Worm (Caenorhabditis elegans) whole organism, L1 larva: ENCODE measurements around the gene blos-7.

Experiments
- elt-2 ChIP-seq: sonication (generic microtip); optimal IDR thresholded peaks from 2 replicates; lab custom pipeline; 2016; ENCODE audit warnings: missing genetic modification characterization, mild to moderate bottlenecking, inconsistent platforms, missing compliant biosample characterization, missing genetic modification reagents
- nhr-12 ChIP-seq: sonication (generic microtip); optimal IDR thresholded peaks from 2 replicates; lab custom pipeline; 2017; ENCODE audit warnings: missing biosample characterization, missing genetic modification characterization
- nhr-28 ChIP-seq: fragments of 150-350 bp; optimal IDR thresholded peaks from 2 replicates; lab custom pipeline; 2014; ENCODE audit warnings: missing biosample characterization, missing genetic modification characterization
- nhr-47 ChIP-seq: sonication (generic microtip); optimal IDR thresholded peaks from 2 replicates; lab custom pipeline; 2016; ENCODE audit warnings: mild to moderate bottlenecking, missing genetic modification characterization, moderate library complexity, missing compliant biosample characterization

DNA sequence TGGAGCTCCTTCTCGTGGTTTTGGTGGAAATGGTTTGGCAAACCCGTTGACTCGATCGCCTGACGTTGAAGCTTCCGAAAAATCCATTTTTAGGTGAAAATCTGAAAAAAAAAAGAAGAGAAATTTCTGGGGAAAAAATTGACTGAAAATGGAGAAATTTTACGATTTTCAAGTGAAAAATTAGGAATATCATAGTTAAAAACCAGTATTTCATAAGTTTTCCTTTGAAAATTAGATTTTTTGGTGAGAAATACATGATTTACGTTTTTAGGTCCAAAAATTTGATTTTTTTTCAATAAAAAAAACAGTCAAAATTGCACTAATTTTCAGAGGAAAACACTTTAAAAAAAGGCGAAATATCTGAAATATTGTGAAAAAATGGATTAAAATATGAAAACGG lies 10.8 kb upstream of the blos-7 start, which contains the start of gene taf-2:
- TF ChIP-seq nhr-28 (tag; lab: Kevin White, UChicago), result no peak
- TF ChIP-seq elt-2 (tag; lab: Kevin White, UChicago), result no peak
- no peak for TF ChIP-seq nhr-12 (tag; lab: Kevin White, UChicago)
- no peak for TF ChIP-seq nhr-47 (tag; lab: Kevin White, UChicago)
